Worm (Caenorhabditis elegans) whole organism, young adult: ENCODE measurements around the gene F08F1.4.

Experiments used
- B0261.1 ChIP-seq: sonication (generic microtip); optimal IDR thresholded peaks from 2 replicates; lab custom pipeline; 2016; ENCODE audit warnings: mild to moderate bottlenecking, missing genetic modification characterization, moderate library complexity, missing compliant biosample characterization
- C17E4.6 ChIP-seq: fragments of 200-800 bp; sonication (Bioruptor generic); IDR thresholded peaks from 2 replicates; pipeline ENCODE4 v1.3.6; 2022; ENCODE audit warnings: missing genetic modification reagents, missing genetic modification characterization, missing compliant biosample characterization
- D2030.7 ChIP-seq: fragments of 200-800 bp; sonication (Bioruptor generic); IDR thresholded peaks from 2 replicates; pipeline ENCODE4 v1.3.6; 2022; ENCODE audit warnings: missing genetic modification reagents, missing genetic modification characterization, missing compliant biosample characterization
- F22D6.2 ChIP-seq: sonication (generic microtip); optimal IDR thresholded peaks from 2 replicates; lab custom pipeline; 2016; ENCODE audit warnings: mild to moderate bottlenecking, missing genetic modification characterization, missing compliant biosample characterization
- F33H1.4 ChIP-seq: fragments of 200-800 bp; sonication (Bioruptor generic); IDR thresholded peaks from 2 replicates; pipeline ENCODE4 v1.3.6; 2022; ENCODE audit warnings: missing genetic modification reagents, missing genetic modification characterization, missing compliant biosample characterization
- F49E8.2 ChIP-seq: sonication (generic microtip); optimal IDR thresholded peaks from 3 replicates; lab custom pipeline; 2017; ENCODE audit warnings: missing genetic modification characterization, mild to moderate bottlenecking, missing compliant biosample characterization, antibody characterized with exemption, moderate library complexity; ENCODE audit not compliant: insufficient read depth
- F57A8.1 ChIP-seq: fragments of 200-800 bp; sonication (Bioruptor generic); optimal IDR thresholded peaks from 2 replicates; lab custom pipeline; 2018; ENCODE audit warnings: mild to moderate bottlenecking, missing genetic modification characterization, moderate library complexity, missing compliant biosample characterization
- K11D2.4 ChIP-seq: fragments of 200-800 bp; sonication (Bioruptor generic); IDR thresholded peaks from 2 replicates; pipeline ENCODE4 v1.3.6; 2022; ENCODE audit warnings: missing genetic modification reagents, missing genetic modification characterization, missing compliant biosample characterization
- T26A5.8 ChIP-seq: sonication (generic microtip); optimal IDR thresholded peaks from 2 replicates; lab custom pipeline; 2016; ENCODE audit warnings: missing genetic modification characterization, missing compliant biosample characterization
- Y53F4B.3 ChIP-seq: fragments of 200-800 bp; sonication (Bioruptor generic); IDR thresholded peaks from 2 replicates; pipeline ENCODE4 v1.3.6; 2022; ENCODE audit warnings: missing genetic modification reagents, missing genetic modification characterization, missing compliant biosample characterization
- akir-1 ChIP-seq: fragments of 200-800 bp; sonication (Bioruptor generic); optimal IDR thresholded peaks from 2 replicates; lab custom pipeline; 2018; ENCODE audit warnings: mild to moderate bottlenecking, missing genetic modification characterization, moderate library complexity, missing compliant biosample characterization
- aptf-2 ChIP-seq: fragments of 200-800 bp; sonication (Bioruptor generic); conservative IDR thresholded peaks from 2 replicates; pipeline ENCODE4 v1.3.6; 2022; ENCODE audit warnings: missing genetic modification reagents, missing genetic modification characterization, missing compliant biosample characterization
- aptf-3 ChIP-seq: fragments of 200-800 bp; sonication (Bioruptor generic); IDR thresholded peaks from 2 replicates; pipeline ENCODE4 v1.3.6; 2022; ENCODE audit warnings: missing genetic modification characterization, missing compliant biosample characterization
- attf-3 ChIP-seq: fragments of 200-800 bp; sonication (Bioruptor generic); conservative IDR thresholded peaks from 2 replicates; pipeline ENCODE4 v1.3.6; 2022; ENCODE audit warnings: missing genetic modification reagents, missing genetic modification characterization, missing compliant biosample characterization
- bed-2 ChIP-seq: fragments of 200-800 bp; sonication (Bioruptor generic); IDR thresholded peaks from 2 replicates; pipeline ENCODE4 v1.3.6; 2022; ENCODE audit warnings: missing genetic modification reagents, missing genetic modification characterization, missing compliant biosample characterization
- ceh-58 ChIP-seq: fragments of 200-800 bp; sonication (Bioruptor generic); IDR thresholded peaks from 2 replicates; pipeline ENCODE4 v1.3.6; 2022; ENCODE audit warnings: missing genetic modification characterization, missing compliant biosample characterization
- ceh-91 ChIP-seq: fragments of 200-800 bp; sonication (Bioruptor generic); IDR thresholded peaks from 2 replicates; pipeline ENCODE4 v1.3.6; 2022; ENCODE audit warnings: missing genetic modification reagents, missing genetic modification characterization, missing compliant biosample characterization
- die-1 ChIP-seq: sonication (generic microtip); optimal IDR thresholded peaks from 2 replicates; lab custom pipeline; 2016; ENCODE audit warnings: missing genotype, mild to moderate bottlenecking, missing genetic modification characterization, missing compliant biosample characterization
- dox-1 ChIP-seq: fragments of 200-800 bp; sonication (Bioruptor generic); IDR thresholded peaks from 2 replicates; pipeline ENCODE4 v1.3.6; 2022; ENCODE audit warnings: missing genetic modification reagents, missing genetic modification characterization, missing compliant biosample characterization
- egl-44 ChIP-seq: fragments of 200-800 bp; sonication (Bioruptor generic); IDR thresholded peaks from 2 replicates; pipeline ENCODE4 v1.3.6; 2022; ENCODE audit warnings: missing genetic modification reagents, missing genetic modification characterization, missing compliant biosample characterization
- ets-4 ChIP-seq: fragments of 200-800 bp; sonication (Bioruptor generic); optimal IDR thresholded peaks from 2 replicates; lab custom pipeline; 2018; ENCODE audit warnings: mild to moderate bottlenecking, missing genetic modification characterization, missing compliant biosample characterization
- him-1 ChIP-seq: sonication (generic microtip); optimal IDR thresholded peaks from 2 replicates; lab custom pipeline; 2016; ENCODE audit warnings: missing genotype, missing genetic modification reagents, missing genetic modification characterization, missing compliant biosample characterization
- hlh-12 ChIP-seq: sonication (generic microtip); optimal IDR thresholded peaks from 2 replicates; lab custom pipeline; 2016; ENCODE audit warnings: missing genetic modification characterization, missing compliant biosample characterization
- hrde-1 ChIP-seq: sonication (generic microtip); optimal IDR thresholded peaks from 2 replicates; lab custom pipeline; 2016; ENCODE audit warnings: missing genetic modification characterization, mild to moderate bottlenecking, missing compliant biosample characterization, moderate library complexity, missing genotype, missing genetic modification reagents, borderline replicate concordance
- lin-35 ChIP-seq, 3 experiments: fragments of 150-350 bp in 2 of 3; sonication (generic microtip) in 1 of 3; optimal IDR thresholded peaks; 2 replicates each; lab custom pipeline; 2014 to 2018; ENCODE audit warnings: missing biosample characterization in 3 of 3, missing genetic modification characterization in 3 of 3, missing genetic modification reagents in 3 of 3
- lin-40 ChIP-seq: sonication (generic microtip); optimal IDR thresholded peaks from 2 replicates; lab custom pipeline; 2016; ENCODE audit warnings: missing genetic modification characterization, mild to moderate bottlenecking, missing compliant biosample characterization, missing genotype, missing genetic modification reagents
- lsl-1 ChIP-seq: fragments of 200-800 bp; sonication (Bioruptor generic); optimal IDR thresholded peaks from 2 replicates; lab custom pipeline; 2018; ENCODE audit warnings: mild to moderate bottlenecking, missing genetic modification characterization, moderate library complexity, missing compliant biosample characterization
- madf-10 ChIP-seq: sonication (generic microtip); optimal IDR thresholded peaks from 2 replicates; lab custom pipeline; 2016; ENCODE audit warnings: mild to moderate bottlenecking, missing genetic modification characterization, missing compliant biosample characterization
- mcd-1 ChIP-seq: fragments of 200-800 bp; sonication (Bioruptor generic); IDR thresholded peaks from 2 replicates; pipeline ENCODE4 v1.3.6; 2022; ENCODE audit warnings: missing genetic modification reagents, missing genetic modification characterization, missing compliant biosample characterization
- mes-4 ChIP-seq: sonication (generic microtip); optimal IDR thresholded peaks from 2 replicates; lab custom pipeline; 2016; ENCODE audit warnings: missing genotype, missing genetic modification characterization, missing compliant biosample characterization
- nfya-2 ChIP-seq: fragments of 200-800 bp; sonication (Bioruptor generic); IDR thresholded peaks from 2 replicates; pipeline ENCODE4 v1.3.6; 2022; ENCODE audit warnings: missing genetic modification reagents, missing genetic modification characterization, missing compliant biosample characterization
- nfyb-1 ChIP-seq: fragments of 200-800 bp; sonication (Bioruptor generic); IDR thresholded peaks from 2 replicates; pipeline ENCODE4 v1.3.6; 2022; ENCODE audit warnings: missing genetic modification reagents, missing genetic modification characterization, missing compliant biosample characterization
- nhr-120 ChIP-seq: fragments of 200-800 bp; sonication (Bioruptor generic); IDR thresholded peaks from 2 replicates; pipeline ENCODE4 v1.3.6; 2022; ENCODE audit warnings: missing genetic modification characterization, missing compliant biosample characterization
- nhr-90 ChIP-seq: sonication (generic microtip); optimal IDR thresholded peaks from 2 replicates; lab custom pipeline; 2016; ENCODE audit warnings: missing genotype, mild to moderate bottlenecking, missing genetic modification characterization, missing compliant biosample characterization
- pbrm-1 ChIP-seq: fragments of 200-800 bp; sonication (Bioruptor generic); IDR thresholded peaks from 2 replicates; pipeline ENCODE4 v1.3.6; 2022; ENCODE audit warnings: missing genetic modification reagents, missing genetic modification characterization, missing compliant biosample characterization
- pha-4 ChIP-seq: fragments of 150-350 bp; sonication (generic microtip); optimal IDR thresholded peaks from 2 replicates; lab custom pipeline; 2014; ENCODE audit warnings: missing biosample characterization, missing genetic modification reagents, missing genetic modification characterization
- repo-1 ChIP-seq: sonication (generic microtip); optimal IDR thresholded peaks from 2 replicates; lab custom pipeline; 2017; ENCODE audit warnings: mild to moderate bottlenecking, missing genetic modification characterization, missing compliant biosample characterization
- sea-2 ChIP-seq: fragments of 200-800 bp; sonication (Bioruptor generic); IDR thresholded peaks from 2 replicates; pipeline ENCODE4 v1.3.6; 2022; ENCODE audit warnings: missing genetic modification characterization, missing compliant biosample characterization
- snpc-4 ChIP-seq, 5 experiments: fragments of 150-350 bp in 1 of 5; sonication (generic microtip) in 4 of 5; optimal IDR thresholded peaks; 2 replicates each; lab custom pipeline; 2014 to 2018; ENCODE audit warnings: missing genetic modification characterization in 5 of 5, missing biosample characterization in 3 of 5, antibody characterized with exemption in 2 of 5, mild to moderate bottlenecking in 2 of 5, missing compliant biosample characterization in 2 of 5, missing genotype in 2 of 5, moderate library complexity in 2 of 5, missing genetic modification reagents in 1 of 5
- tbp1 ChIP-seq: fragments of 200-800 bp; sonication (Bioruptor generic); optimal IDR thresholded peaks from 2 replicates; lab custom pipeline; 2018; ENCODE audit warnings: mild to moderate bottlenecking, missing genetic modification characterization, missing compliant biosample characterization
- tlf-1 ChIP-seq: fragments of 200-800 bp; sonication (Bioruptor generic); optimal IDR thresholded peaks from 2 replicates; lab custom pipeline; 2018; ENCODE audit warnings: mild to moderate bottlenecking, missing genetic modification characterization, missing compliant biosample characterization
- unc-130 ChIP-seq: sonication (generic microtip); optimal IDR thresholded peaks from 2 replicates; lab custom pipeline; 2016; ENCODE audit warnings: missing genetic modification reagents, missing genetic modification characterization, missing compliant biosample characterization
- zim-3 ChIP-seq: sonication (generic microtip); optimal IDR thresholded peaks from 2 replicates; lab custom pipeline; 2017; ENCODE audit warnings: mild to moderate bottlenecking, missing genetic modification characterization, moderate library complexity, missing compliant biosample characterization
- ztf-25 ChIP-seq: fragments of 200-800 bp; sonication (Bioruptor generic); IDR thresholded peaks from 2 replicates; pipeline ENCODE4 v1.3.6; 2022; ENCODE audit warnings: missing genetic modification reagents, missing genetic modification characterization, missing compliant biosample characterization
- ztf-3 ChIP-seq: fragments of 200-800 bp; sonication (Bioruptor generic); optimal IDR thresholded peaks from 2 replicates; lab custom pipeline; 2018; ENCODE audit warnings: mild to moderate bottlenecking, missing genetic modification characterization, missing compliant biosample characterization

Gene F08F1.4

ce11 chrX:8404308-8405085 lies 8.7 kb upstream of the F08F1.4 start (continued):
- TF ChIP-seq madf-10 (tag; lab: Kevin White, UChicago) (peak; percentile 90), zim-3 (tag; lab: Kevin White, UChicago) (peak; percentile 97), F49E8.2 (tag; lab: Kevin White, UChicago) (peak; percentile 20), ztf-25 (GFP tag; lab: Robert Waterston, UW) (peak; percentile 98), K11D2.4 (GFP tag; lab: Robert Waterston, UW) (peak; percentile 84), pha-4 (tag; lab: Kevin White, UChicago) (no peak), lin-40 (peak; percentile 94), ceh-58 (GFP tag; lab: Robert Waterston, UW) (0 out of 2 replicates have a peak, but pooled peaks have one; percentile 78), dox-1 (GFP tag; lab: Robert Waterston, UW) (peak; percentile 94), aptf-2 (GFP tag; lab: Robert Waterston, UW) (peak; percentile 82; the same call in 1 of the 2 replicates), repo-1 (tag; lab: Kevin White, UChicago) (peak; percentile 94), ets-4 (GFP tag; lab: Kevin White, UChicago) (peak; percentile 86), nhr-90 (tag; lab: Kevin White, UChicago) (peak; percentile 94), bed-2 (GFP tag; lab: Robert Waterston, UW) (peak; percentile 84), pbrm-1 (GFP tag; lab: Robert Waterston, UW) (peak; percentile 93), tbp1 (GFP tag; lab: Kevin White, UChicago) (peak; percentile 93), sea-2 (GFP tag; lab: Robert Waterston, UW) (peak; percentile 90), mes-4 (tag; lab: Kevin White, UChicago) (peak; percentile 66), T26A5.8 (tag; lab: Kevin White, UChicago) (peak; percentile 90), hlh-12 (tag; lab: Kevin White, UChicago) (peak; percentile 87), snpc-4 (GFP tag; optimal IDR thresholded peaks at IDR 0.05; lab: Kevin White, UChicago) (peak; percentile 68), snpc-4 (tag; optimal IDR thresholded peaks at IDR 0.05; lab: Kevin White, UChicago) (peak in 3 of 4 experiments; percentile 52 to 83 (median 71)), lin-35 (GFP tag; optimal IDR thresholded peaks at IDR 0.05; lab: Kevin White, UChicago) (peak in 1 of 3 experiments; percentile 35), mcd-1 (GFP tag; lab: Robert Waterston, UW) (no peak; the same call in 1 of the 2 replicates), egl-44 (GFP tag; lab: Robert Waterston, UW) (peak; percentile 93), Y53F4B.3 (GFP tag; lab: Robert Waterston, UW) (peak; percentile 67; the same call in 1 of the 2 replicates), B0261.1 (tag; lab: Kevin White, UChicago) (peak; percentile 99), tlf-1 (GFP tag; lab: Kevin White, UChicago) (peak; percentile 72), hrde-1 (tag; lab: Kevin White, UChicago) (peak; percentile 93), nfya-2 (GFP tag; lab: Robert Waterston, UW) (no peak), him-1 (peak; percentile 97), akir-1 (peak; percentile 33), unc-130 (GFP tag; lab: Kevin White, UChicago) (peak; percentile 51), ceh-91 (GFP tag; lab: Robert Waterston, UW) (peak; percentile 54), F22D6.2 (tag; lab: Kevin White, UChicago) (peak; percentile 78), ztf-3 (peak; percentile 62), nhr-120 (GFP tag; lab: Robert Waterston, UW) (peak; percentile 94; the same call in 1 of the 2 replicates), attf-3 (GFP tag; lab: Robert Waterston, UW) (peak; percentile 70; the same call in 1 of the 2 replicates), lsl-1 (GFP tag; lab: Kevin White, UChicago) (peak; percentile 31), aptf-3 (GFP tag; lab: Robert Waterston, UW) (peak; percentile 68; the same call in 1 of the 2 replicates), nfyb-1 (GFP tag; lab: Robert Waterston, UW) (peak; percentile 94), D2030.7 (GFP tag; lab: Robert Waterston, UW) (peak; percentile 80), die-1 (tag; lab: Kevin White, UChicago) (peak; percentile 98), F57A8.1 (GFP tag; lab: Kevin White, UChicago) (peak; percentile 70), F33H1.4 (GFP tag; lab: Robert Waterston, UW) (peak; percentile 34; the same call in 1 of the 2 replicates), C17E4.6 (GFP tag; lab: Robert Waterston, UW) (0 out of 2 replicates have a peak, but pooled peaks have one; percentile 44)
